Worm (Caenorhabditis elegans) whole organism, L2 larva: ENCODE data around the gene B0365.9.

Experiments
- C34F6.9 ChIP-seq: fragments of 150-350 bp; optimal IDR thresholded peaks from 2 replicates; lab custom pipeline; 2014; ENCODE audit warnings: missing biosample characterization, missing genetic modification characterization
- F13H6.1 ChIP-seq: sonication (generic microtip); optimal IDR thresholded peaks from 2 replicates; lab custom pipeline; 2016; ENCODE audit warnings: missing genetic modification characterization, missing compliant biosample characterization
- R02D3.7 ChIP-seq: fragments of 150-350 bp; optimal IDR thresholded peaks from 2 replicates; lab custom pipeline; 2014; ENCODE audit warnings: missing biosample characterization, missing genetic modification characterization
- Y55F3AM.14 ChIP-seq: fragments of 200-800 bp; sonication (Bioruptor generic); optimal IDR thresholded peaks from 2 replicates; lab custom pipeline; 2018; ENCODE audit warnings: mild to moderate bottlenecking, missing genetic modification characterization, missing compliant biosample characterization
- ZK546.5 ChIP-seq: sonication (generic microtip); optimal IDR thresholded peaks from 2 replicates; lab custom pipeline; 2017; ENCODE audit warnings: missing biosample characterization, missing genetic modification characterization
- alr-1 ChIP-seq: fragments of 150-350 bp; optimal IDR thresholded peaks from 2 replicates; lab custom pipeline; 2014; ENCODE audit warnings: missing biosample characterization, missing genetic modification characterization
- aly-2 ChIP-seq: fragments of 150-350 bp; optimal IDR thresholded peaks from 2 replicates; lab custom pipeline; 2014; ENCODE audit warnings: missing biosample characterization, missing genetic modification characterization
- ama-1 ChIP-seq: fragments of 150-350 bp; optimal IDR thresholded peaks from 2 replicates; lab custom pipeline; 2018; ENCODE audit warnings: inconsistent platforms
- blmp-1 ChIP-seq: sonication (generic microtip); optimal IDR thresholded peaks from 2 replicates; lab custom pipeline; 2017; ENCODE audit warnings: missing genetic modification characterization, mild to moderate bottlenecking, missing compliant biosample characterization, antibody characterized with exemption, moderate library complexity; ENCODE audit not compliant: insufficient read depth
- ceh-16 ChIP-seq: fragments of 150-350 bp; optimal IDR thresholded peaks from 2 replicates; lab custom pipeline; 2014; ENCODE audit warnings: missing biosample characterization, missing genetic modification characterization
- ceh-82 ChIP-seq: fragments of 150-350 bp; optimal IDR thresholded peaks from 2 replicates; lab custom pipeline; 2014; ENCODE audit warnings: missing biosample characterization, missing genetic modification characterization
- crh-2 ChIP-seq: sonication (generic microtip); optimal IDR thresholded peaks from 2 replicates; lab custom pipeline; 2017; ENCODE audit warnings: missing biosample characterization, missing genetic modification characterization
- dmd-4 ChIP-seq: sonication (generic microtip); optimal IDR thresholded peaks from 2 replicates; lab custom pipeline; 2017; ENCODE audit warnings: missing biosample characterization, missing genetic modification characterization
- egl-27 ChIP-seq: sonication (generic microtip); optimal IDR thresholded peaks from 3 replicates; lab custom pipeline; 2017; ENCODE audit warnings: missing biosample characterization, missing genetic modification reagents, missing genetic modification characterization
- elt-1 ChIP-seq: fragments of 150-350 bp; optimal IDR thresholded peaks from 2 replicates; lab custom pipeline; 2014; ENCODE audit warnings: missing biosample characterization, missing genetic modification characterization
- elt-3 ChIP-seq: sonication (generic microtip); optimal IDR thresholded peaks from 2 replicates; lab custom pipeline; 2017; ENCODE audit warnings: missing biosample characterization, missing genetic modification characterization
- fos-1 ChIP-seq: fragments of 150-350 bp; optimal IDR thresholded peaks from 2 replicates; lab custom pipeline; 2014; ENCODE audit warnings: missing biosample characterization, missing genetic modification characterization
- gmeb-1 ChIP-seq: fragments of 150-350 bp; optimal IDR thresholded peaks from 2 replicates; lab custom pipeline; 2014; ENCODE audit warnings: missing biosample characterization, missing genetic modification characterization
- lin-11 ChIP-seq: fragments of 150-350 bp; sonication (generic microtip); optimal IDR thresholded peaks from 2 replicates; lab custom pipeline; 2014; ENCODE audit warnings: missing biosample characterization, missing genetic modification characterization, inconsistent platforms, mixed read lengths
- lin-13 ChIP-seq: fragments of 150-350 bp; optimal IDR thresholded peaks from 2 replicates; lab custom pipeline; 2014; ENCODE audit warnings: missing biosample characterization, missing genetic modification reagents, missing genetic modification characterization
- lin-39 ChIP-seq: fragments of 150-350 bp; optimal IDR thresholded peaks from 2 replicates; lab custom pipeline; 2014; ENCODE audit warnings: missing biosample characterization, missing genetic modification reagents, missing genetic modification characterization
- lsy-2 ChIP-seq, 2 experiments: fragments of 150-350 bp in 1 of 2; sonication (generic microtip) in 1 of 2; optimal IDR thresholded peaks; 2 replicates each; lab custom pipeline; 2014 to 2017; ENCODE audit warnings: missing biosample characterization in 2 of 2, missing genetic modification characterization in 2 of 2
- mab-5 ChIP-seq: fragments of 150-350 bp; optimal IDR thresholded peaks from 2 replicates; lab custom pipeline; 2014; ENCODE audit warnings: missing biosample characterization, missing genetic modification characterization
- mbf-1 ChIP-seq: sonication (generic microtip); optimal IDR thresholded peaks from 2 replicates; lab custom pipeline; 2017; ENCODE audit warnings: missing biosample characterization, missing genetic modification characterization
- mdl-1 ChIP-seq, 2 experiments: fragments of 150-350 bp in 1 of 2; sonication (generic microtip) in 1 of 2; optimal IDR thresholded peaks; 2 replicates each; lab custom pipeline; 2017; ENCODE audit warnings: missing biosample characterization in 2 of 2, missing genetic modification characterization in 2 of 2
- nhr-10 ChIP-seq: sonication (generic microtip); optimal IDR thresholded peaks from 2 replicates; lab custom pipeline; 2017; ENCODE audit warnings: missing biosample characterization, missing genetic modification characterization
- nhr-11 ChIP-seq: fragments of 150-350 bp; optimal IDR thresholded peaks from 2 replicates; lab custom pipeline; 2014; ENCODE audit warnings: missing biosample characterization, missing genetic modification characterization
- nhr-12 ChIP-seq: fragments of 150-350 bp; optimal IDR thresholded peaks from 2 replicates; lab custom pipeline; 2014; ENCODE audit warnings: missing biosample characterization, missing genetic modification characterization
- nhr-129 ChIP-seq: fragments of 150-350 bp; optimal IDR thresholded peaks from 2 replicates; lab custom pipeline; 2014; ENCODE audit warnings: missing biosample characterization, missing genetic modification characterization
- nhr-21 ChIP-seq: fragments of 150-350 bp; optimal IDR thresholded peaks from 2 replicates; lab custom pipeline; 2014; ENCODE audit warnings: missing biosample characterization, missing genetic modification characterization
- nhr-23 ChIP-seq: fragments of 150-350 bp; optimal IDR thresholded peaks from 2 replicates; lab custom pipeline; 2014; ENCODE audit warnings: missing biosample characterization, missing genetic modification reagents, missing genetic modification characterization
- nhr-237 ChIP-seq: fragments of 150-350 bp; optimal IDR thresholded peaks from 2 replicates; lab custom pipeline; 2014; ENCODE audit warnings: missing biosample characterization, missing genetic modification characterization
- nhr-25 ChIP-seq: fragments of 150-350 bp; sonication (generic microtip); optimal IDR thresholded peaks from 3 replicates; lab custom pipeline; 2014; ENCODE audit warnings: missing biosample characterization, missing genetic modification characterization
- nhr-6 ChIP-seq: fragments of 150-350 bp; optimal IDR thresholded peaks from 2 replicates; lab custom pipeline; 2014; ENCODE audit warnings: missing biosample characterization, missing genetic modification characterization
- nhr-77 ChIP-seq: fragments of 150-350 bp; optimal IDR thresholded peaks from 2 replicates; lab custom pipeline; 2014; ENCODE audit warnings: missing biosample characterization, missing genetic modification characterization
- peb-1 ChIP-seq: fragments of 150-350 bp; optimal IDR thresholded peaks from 2 replicates; lab custom pipeline; 2014; ENCODE audit warnings: missing biosample characterization, missing genetic modification characterization
- sem-4 ChIP-seq: fragments of 150-350 bp; optimal IDR thresholded peaks from 2 replicates; lab custom pipeline; 2014; ENCODE audit warnings: missing biosample characterization, missing genetic modification reagents, missing genetic modification characterization
- skn-1 ChIP-seq: sonication (generic microtip); optimal IDR thresholded peaks from 2 replicates; lab custom pipeline; 2017; ENCODE audit warnings: missing biosample characterization, missing genetic modification characterization
- sma-3 ChIP-seq: sonication (generic microtip); optimal IDR thresholded peaks from 2 replicates; lab custom pipeline; 2016; ENCODE audit warnings: missing genetic modification reagents, missing genetic modification characterization, missing compliant biosample characterization
- sma-9 ChIP-seq, 2 experiments: fragments of 150-350 bp in 1 of 2; sonication (generic microtip) in 1 of 2; optimal IDR thresholded peaks; 2 replicates each; lab custom pipeline; 2014 to 2016; ENCODE audit warnings: missing genetic modification characterization in 2 of 2, mild to moderate bottlenecking in 1 of 2, missing biosample characterization in 1 of 2, missing compliant biosample characterization in 1 of 2, missing genetic modification reagents in 1 of 2, moderate library complexity in 1 of 2
- snpc-4 ChIP-seq: fragments of 150-350 bp; optimal IDR thresholded peaks from 2 replicates; lab custom pipeline; 2014; ENCODE audit warnings: missing biosample characterization, missing genetic modification characterization
- unc-39 ChIP-seq: fragments of 150-350 bp; optimal IDR thresholded peaks from 2 replicates; lab custom pipeline; 2014; ENCODE audit warnings: missing biosample characterization, missing genetic modification characterization
- unc-55 ChIP-seq: fragments of 150-350 bp; sonication (generic microtip); optimal IDR thresholded peaks from 3 replicates; lab custom pipeline; 2014; ENCODE audit warnings: missing biosample characterization, missing genetic modification reagents, missing genetic modification characterization
- unc-62 ChIP-seq: fragments of 150-350 bp; optimal IDR thresholded peaks from 2 replicates; lab custom pipeline; 2014; ENCODE audit warnings: missing biosample characterization, missing genetic modification reagents, missing genetic modification characterization
- zag-1 ChIP-seq: fragments of 150-350 bp; optimal IDR thresholded peaks from 2 replicates; lab custom pipeline; 2014; ENCODE audit warnings: missing biosample characterization, missing genetic modification characterization
- ztf-1 ChIP-seq: fragments of 200-800 bp; sonication (Bioruptor generic); conservative IDR thresholded peaks from 2 replicates; pipeline ENCODE4 v1.3.6; 2022; ENCODE audit warnings: missing genetic modification characterization, missing compliant biosample characterization
- ztf-11 ChIP-seq: sonication (generic microtip); optimal IDR thresholded peaks from 2 replicates; lab custom pipeline; 2017; ENCODE audit warnings: missing biosample characterization, missing genetic modification characterization
- ztf-4 ChIP-seq: fragments of 150-350 bp; optimal IDR thresholded peaks from 2 replicates; lab custom pipeline; 2014; ENCODE audit warnings: missing biosample characterization, missing genetic modification characterization

The B0365.9 gene

ce11 chrV:13176117-13176753 lies 42.9 kb upstream of the B0365.9 start, which contains the start of gene him-17:
Gene him-17 (plus strand): TSS chrV:13176711.
- TF ChIP-seq unc-62 (GFP tag; lab: Kevin White, UChicago) (no peak), ztf-1 (no peak), crh-2 (tag; lab: Kevin White, UChicago) (no peak), lin-13 (GFP tag; lab: Kevin White, UChicago) (peak; percentile 30), snpc-4 (tag; lab: Kevin White, UChicago) (peak; percentile 36), ceh-16 (tag; lab: Kevin White, UChicago) (no peak), unc-39 (tag; lab: Kevin White, UChicago) (no peak), fos-1 (no peak), elt-3 (tag; lab: Kevin White, UChicago) (no peak), dmd-4 (tag; lab: Kevin White, UChicago) (no peak), R02D3.7 (tag; lab: Kevin White, UChicago) (no peak), ama-1 (lab: Kevin White, UChicago) (peak; percentile 6), zag-1 (tag; lab: Kevin White, UChicago) (no peak), nhr-25 (tag; lab: Kevin White, UChicago) (no peak), nhr-6 (no peak), ceh-82 (tag; lab: Kevin White, UChicago) (no peak), aly-2 (tag; lab: Kevin White, UChicago) (no peak), unc-55 (peak; percentile 51), Y55F3AM.14 (GFP tag; lab: Kevin White, UChicago) (no peak), lin-39 (tag; lab: Kevin White, UChicago) (no peak), mdl-1 (tag; optimal IDR thresholded peaks at IDR 0.05; lab: Kevin White, UChicago) (peak in 1 of 2 experiments; percentile 9), lin-11 (peak; percentile 25), ztf-11 (tag; lab: Kevin White, UChicago) (no peak), nhr-129 (tag; lab: Kevin White, UChicago) (no peak), nhr-12 (tag; lab: Kevin White, UChicago) (no peak), mbf-1 (tag; lab: Kevin White, UChicago) (no peak), sma-9 (GFP tag; optimal IDR thresholded peaks at IDR 0.05; lab: Kevin White, UChicago) (peak; percentile 35), sma-9 (tag; optimal IDR thresholded peaks at IDR 0.05; lab: Kevin White, UChicago) (no peak), sem-4 (tag; lab: Kevin White, UChicago) (no peak), peb-1 (tag; lab: Kevin White, UChicago) (no peak), nhr-77 (no peak), nhr-10 (tag; lab: Kevin White, UChicago) (no peak), nhr-237 (tag; lab: Kevin White, UChicago) (no peak), blmp-1 (no peak), egl-27 (tag; lab: Kevin White, UChicago) (no peak), F13H6.1 (no peak), ZK546.5 (tag; lab: Kevin White, UChicago) (no peak), nhr-21 (tag; lab: Kevin White, UChicago) (no peak), nhr-23 (no peak), sma-3 (GFP tag; lab: Kevin White, UChicago) (peak; percentile 43), gmeb-1 (tag; lab: Kevin White, UChicago) (peak; percentile 60), skn-1 (tag; lab: Kevin White, UChicago) (no peak), nhr-11 (no peak), lsy-2 (tag; optimal IDR thresholded peaks at IDR 0.05; lab: Kevin White, UChicago) (no peak), C34F6.9 (tag; lab: Kevin White, UChicago) (peak; percentile 22), elt-1 (no peak), alr-1 (tag; lab: Kevin White, UChicago) (no peak), mab-5 (tag; lab: Kevin White, UChicago) (peak; percentile 28), ztf-4 (tag; lab: Kevin White, UChicago) (no peak)
